Fruit fly (Drosophila melanogaster) whole organism, embryonic: Measurements from ENCODE around the gene Cat.

ENCODE experiments used
- CG13287 ChIP-seq: fragments of 200-800 bp; sonication (Bioruptor generic); IDR thresholded peaks from 2 replicates; pipeline ENCODE4 v1.3.6; 2022; ENCODE audit warnings: missing biosample characterization, missing genetic modification characterization; ENCODE audit not compliant: partially characterized antibody
- br ChIP-seq: fragments of >200 bp; optimal IDR thresholded peaks from 2 replicates; lab custom pipeline; 2017

DNA sequence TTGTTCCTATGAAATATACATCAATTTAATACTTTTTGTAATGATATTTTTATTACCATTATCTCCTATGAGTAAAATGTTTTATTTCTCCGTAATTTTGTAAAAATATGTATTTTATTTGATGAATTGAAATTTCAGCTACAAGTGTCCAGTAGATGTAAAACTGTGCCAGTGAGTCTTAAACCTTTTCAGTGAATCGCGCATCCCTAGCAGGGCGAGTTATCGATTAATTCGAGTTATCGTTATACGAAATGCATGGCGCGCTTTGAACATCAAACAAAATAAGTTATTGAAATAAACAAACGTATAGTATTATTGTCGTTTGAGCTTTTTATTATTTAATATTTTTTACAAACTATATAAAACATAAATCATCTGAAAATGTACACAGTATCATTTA, 5.9 kb downstream of the Cat start:
- TF ChIP-seq br (lab: Kevin White, UChicago) (no peak), CG13287 (GFP tag; lab: Robert Waterston, UW) (peak; percentile 83)
